Worm (Caenorhabditis elegans): ENCODE data around the gene tsp-1.
A peak's percentile ranks its signal among the peaks of the same experiment; 100 is the strongest.

tsp-1 gene

DNA sequence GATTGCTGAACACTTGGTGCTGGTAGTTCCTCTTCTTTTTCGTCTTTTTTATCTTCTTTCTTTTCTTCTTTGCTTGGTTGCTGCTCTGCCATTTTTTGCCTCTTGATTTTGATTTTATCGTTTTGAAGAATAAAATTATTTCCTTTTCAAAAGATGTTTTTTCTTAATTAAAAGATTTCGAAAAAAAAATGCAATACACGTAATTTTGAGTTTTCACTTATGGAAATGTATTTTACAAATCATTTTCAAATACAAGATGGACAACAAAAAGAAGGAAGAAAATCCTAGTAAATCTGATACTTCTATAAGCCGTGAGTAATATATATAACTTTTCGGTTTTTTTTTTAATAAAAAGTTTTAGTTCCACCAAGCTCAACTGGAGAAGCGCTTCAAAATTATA is 10.2 kb upstream of the tsp-1 start, which contains the start of the genes C02F5.10 and C02F5.2:
C02F5.10 (minus strand) TSS at position 101 of the 400 bp plus-strand sequence.
C02F5.2 (plus strand) TSS at position 239 of the 400 bp plus-strand sequence.
- no peak for TF ChIP-seq nhr-237 (tag; optimal IDR thresholded peaks at IDR 0.05)
- TF ChIP-seq lsy-12 (tag; optimal IDR thresholded peaks at IDR 0.05): no peak
- TF ChIP-seq unc-62 (GFP tag; optimal IDR thresholded peaks at IDR 0.05): no peak
- TF ChIP-seq ceh-16 (tag; optimal IDR thresholded peaks at IDR 0.05): no peak
- TF ChIP-seq nhr-28 (tag; optimal IDR thresholded peaks at IDR 0.05): no peak
- no peak for TF ChIP-seq unc-39 (tag; optimal IDR thresholded peaks at IDR 0.05)
- no peak for TF ChIP-seq aly-2 (tag; optimal IDR thresholded peaks at IDR 0.05)
- no peak for TF ChIP-seq tbx-2 (tag; optimal IDR thresholded peaks at IDR 0.05)
- TF ChIP-seq nfya-1 (tag; optimal IDR thresholded peaks at IDR 0.05; ENCODE audit: insufficient read depth): no peak
- TF ChIP-seq egl-27 (tag; optimal IDR thresholded peaks at IDR 0.05): no peak
- TF ChIP-seq nhr-11 (tag; optimal IDR thresholded peaks at IDR 0.05): no peak
- no peak for TF ChIP-seq nhr-25 (tag; optimal IDR thresholded peaks at IDR 0.05)
- TF ChIP-seq eor-1 (tag; optimal IDR thresholded peaks at IDR 0.05): no peak
- TF ChIP-seq nhr-43 (tag; optimal IDR thresholded peaks at IDR 0.05; ENCODE audit: poor library complexity, severe bottlenecking): no peak
- TF ChIP-seq nhr-67 (tag; optimal IDR thresholded peaks at IDR 0.05): no peak
- no peak for TF ChIP-seq nhr-23 (tag; optimal IDR thresholded peaks at IDR 0.05)
- no peak for TF ChIP-seq sea-2 (GFP tag; optimal IDR thresholded peaks at IDR 0.05)

DNA sequence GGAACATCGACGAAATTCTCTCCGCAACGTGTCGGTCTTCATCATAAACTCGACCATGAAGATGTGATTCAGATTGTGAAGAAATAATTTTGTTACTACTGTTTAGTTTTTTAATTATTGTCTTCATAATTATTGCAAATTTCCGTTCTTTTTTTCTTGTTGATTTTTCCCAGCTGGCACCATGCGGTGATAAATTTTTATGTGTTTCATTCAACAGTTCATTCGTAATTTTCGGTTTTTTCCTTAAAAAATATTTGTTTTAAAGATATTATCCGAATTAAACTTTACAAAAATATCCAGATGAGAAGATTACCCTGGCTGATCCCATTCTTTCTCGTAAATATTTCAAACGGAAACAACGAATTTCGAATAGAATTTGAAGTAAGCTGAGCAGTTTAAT is 7.8 kb upstream of the tsp-1 start, which contains the start of gene C02F5.13:
C02F5.13 (plus strand) TSS at position 301 of the 400 bp plus-strand sequence.
- TF ChIP-seq daf-12 (tag; optimal IDR thresholded peaks at IDR 0.05): no peak
- TF ChIP-seq mdl-1 (tag; optimal IDR thresholded peaks at IDR 0.05): no peak
- TF ChIP-seq ceh-9 (tag; optimal IDR thresholded peaks at IDR 0.05): no peak
- TF ChIP-seq elt-1 (tag; optimal IDR thresholded peaks at IDR 0.05): no peak
- no peak for TF ChIP-seq pha-4 (tag; optimal IDR thresholded peaks at IDR 0.05)
- TF ChIP-seq zag-1 (tag; optimal IDR thresholded peaks at IDR 0.05): no peak
- no peak for TF ChIP-seq hmg-11 (tag; optimal IDR thresholded peaks at IDR 0.05)
- no peak for TF ChIP-seq egl-27 (tag; optimal IDR thresholded peaks at IDR 0.05)
- no peak for TF ChIP-seq fkh-10 (GFP tag; optimal IDR thresholded peaks at IDR 0.05)
- TF ChIP-seq mml-1 (tag; optimal IDR thresholded peaks at IDR 0.05): no peak
- TF ChIP-seq ztf-4 (tag; optimal IDR thresholded peaks at IDR 0.05): no peak
- no peak for TF ChIP-seq jun-1 (tag; optimal IDR thresholded peaks at IDR 0.05)
- no peak for TF ChIP-seq ceh-82 (tag; optimal IDR thresholded peaks at IDR 0.05)
- no peak for TF ChIP-seq lin-15B (tag; optimal IDR thresholded peaks at IDR 0.05)
- no peak for TF ChIP-seq lin-39 (tag; optimal IDR thresholded peaks at IDR 0.05)
- TF ChIP-seq nhr-23 (tag; optimal IDR thresholded peaks at IDR 0.05): no peak
- TF ChIP-seq nhr-237 (tag; optimal IDR thresholded peaks at IDR 0.05): no peak
- no peak for TF ChIP-seq pqm-1 (tag; optimal IDR thresholded peaks at IDR 0.05)
- TF ChIP-seq elt-3 (tag; optimal IDR thresholded peaks at IDR 0.05): no peak

DNA sequence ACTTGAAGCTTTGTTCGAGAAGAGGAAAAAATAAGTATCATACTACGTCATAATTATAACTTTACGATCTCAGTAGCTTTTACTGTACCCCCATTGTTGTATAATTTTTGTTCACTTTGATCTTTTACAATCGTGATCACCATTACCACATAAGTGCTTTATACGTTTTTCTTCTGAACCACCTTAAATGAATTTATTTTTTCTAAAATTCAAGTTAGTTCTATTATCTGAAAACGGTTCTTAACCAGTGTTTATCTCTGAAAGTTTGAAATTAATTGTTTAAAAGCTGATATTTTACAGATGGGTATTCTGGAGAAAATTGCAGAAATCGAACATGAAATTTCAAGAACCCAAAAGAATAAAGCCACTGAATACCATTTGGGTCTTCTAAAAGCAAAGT is 6.4 kb upstream of the tsp-1 start, which contains the start of gene C02F5.3:
C02F5.3 (plus strand) TSS at position 301 of the 400 bp plus-strand sequence.
- no peak for TF ChIP-seq elt-3 (tag; optimal IDR thresholded peaks at IDR 0.05)
- TF ChIP-seq lsy-12 (tag; optimal IDR thresholded peaks at IDR 0.05): no peak
- no peak for TF ChIP-seq sea-2 (GFP tag; optimal IDR thresholded peaks at IDR 0.05)
- no peak for TF ChIP-seq elt-1 (tag; optimal IDR thresholded peaks at IDR 0.05)
- TF ChIP-seq mml-1 (tag; optimal IDR thresholded peaks at IDR 0.05): no peak
- no peak for TF ChIP-seq lin-39 (tag; optimal IDR thresholded peaks at IDR 0.05)
- no peak for TF ChIP-seq ceh-82 (tag; optimal IDR thresholded peaks at IDR 0.05)

DNA sequence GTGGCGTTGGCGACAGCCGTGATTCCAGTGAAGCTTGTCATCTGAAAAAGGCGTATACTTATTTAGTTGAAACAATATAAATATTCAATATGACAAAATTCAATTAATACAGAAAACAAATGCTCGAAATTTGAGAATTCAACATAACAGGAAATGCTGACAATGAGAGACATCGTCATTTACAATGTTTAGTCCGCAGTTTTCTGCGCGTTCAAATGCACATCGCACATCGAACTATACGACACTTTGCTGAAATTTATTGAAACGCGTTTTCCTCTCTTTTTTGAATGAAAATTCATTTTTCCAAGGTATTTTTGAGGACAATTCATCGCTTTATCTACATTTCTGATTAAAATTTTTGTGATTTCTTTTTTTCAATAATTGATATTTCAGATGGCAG is 4.8 kb upstream of the tsp-1 start, which contains the start of the genes pbs-6 and cids-1:
pbs-6 (minus strand) TSS at position 41 of the 400 bp plus-strand sequence.
cids-1 (plus strand) TSS at position 394 of the 400 bp plus-strand sequence.
- TF ChIP-seq skn-1 (tag; optimal IDR thresholded peaks at IDR 0.05): peak; percentile 44
- no peak for TF ChIP-seq elt-1 (tag; optimal IDR thresholded peaks at IDR 0.05)
- no peak for TF ChIP-seq ceh-28 (tag; optimal IDR thresholded peaks at IDR 0.05)
- TF ChIP-seq nhr-25 (tag; optimal IDR thresholded peaks at IDR 0.05): no peak
- TF ChIP-seq R02D3.7 (tag; optimal IDR thresholded peaks at IDR 0.05): no peak
- peak; percentile 36 for TF ChIP-seq nfya-1 (tag; optimal IDR thresholded peaks at IDR 0.05; ENCODE audit: insufficient read depth)
- TF ChIP-seq mml-1 (tag; optimal IDR thresholded peaks at IDR 0.05): no peak
- peak; percentile 27 for TF ChIP-seq lin-15B (tag; optimal IDR thresholded peaks at IDR 0.05)
- no peak for TF ChIP-seq hmg-11 (tag; optimal IDR thresholded peaks at IDR 0.05)
- TF ChIP-seq pha-4 (tag; optimal IDR thresholded peaks at IDR 0.05): peak; percentile 5
- no peak for TF ChIP-seq unc-62 (GFP tag; optimal IDR thresholded peaks at IDR 0.05)
